Worm (Caenorhabditis elegans): ENCODE results near the gene Y42H9AR.5.

Gene Y42H9AR.5

DNA sequence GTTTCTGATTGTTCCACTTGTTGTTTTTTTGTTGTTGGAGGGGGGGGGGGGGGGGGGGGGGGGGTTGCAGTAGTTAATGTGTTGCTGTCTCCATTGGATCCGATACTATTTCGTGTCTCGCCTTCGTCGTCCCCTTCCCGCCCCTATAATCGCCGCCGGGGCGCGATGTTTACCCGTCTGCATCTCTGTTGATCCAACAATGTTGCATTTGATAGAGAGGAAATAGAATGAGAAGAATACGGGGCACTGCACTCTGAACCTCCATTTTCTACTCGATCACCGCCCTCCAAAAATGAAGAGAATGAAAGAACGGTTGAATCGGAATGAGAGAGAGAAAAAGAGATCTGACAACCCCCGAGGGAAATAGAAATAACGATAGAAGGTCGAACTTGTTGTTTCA, 34.6 kb upstream of the Y42H9AR.5 start (continued):
- TF ChIP-seq zfp-2 (tag; optimal IDR thresholded peaks at IDR 0.05) (no peak), ceh-20 (GFP tag; IDR thresholded peaks at IDR 0.05) (no peak), sdz-12 (GFP tag; optimal IDR thresholded peaks at IDR 0.05) (no peak), spr-3 (GFP tag; optimal IDR thresholded peaks at IDR 0.05) (no peak), D1046.2 (GFP tag; IDR thresholded peaks at IDR 0.05) (no peak), madf-9 (GFP tag; conservative IDR thresholded peaks at IDR 0.05) (no peak), nhr-28 (tag; optimal IDR thresholded peaks at IDR 0.05) (peak; percentile 24), lir-3 (tag; optimal IDR thresholded peaks at IDR 0.05) (no peak), vab-7 (GFP tag; IDR thresholded peaks at IDR 0.05) (no peak)

DNA sequence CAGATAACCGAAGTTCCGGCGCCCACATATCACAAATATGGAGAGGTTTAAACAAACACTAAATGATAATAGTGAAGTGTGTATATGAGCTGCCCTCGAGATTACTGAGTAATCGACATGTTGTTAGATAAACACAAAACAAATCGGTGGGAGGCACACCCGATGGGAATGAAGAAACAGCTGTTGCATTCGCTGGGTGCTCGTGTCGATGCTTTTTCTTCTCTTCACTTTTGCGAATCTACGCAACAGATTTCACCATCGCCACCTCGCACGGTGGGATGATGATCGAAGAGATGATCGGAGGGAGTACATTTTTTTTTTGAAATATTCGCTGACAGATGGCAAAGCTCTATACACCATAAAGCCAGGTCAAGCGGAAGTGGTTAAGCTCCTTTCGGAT, 34.1 kb upstream of the Y42H9AR.5 start:
- no peak for TF ChIP-seq F44E2.7 (GFP tag; IDR thresholded peaks at IDR 0.05)
- TF ChIP-seq F10B5.3 (tag; optimal IDR thresholded peaks at IDR 0.05), result no peak
- TF ChIP-seq nhr-11 (tag; optimal IDR thresholded peaks at IDR 0.05), result peak; percentile 5
- no peak for TF ChIP-seq nhr-28 (tag; optimal IDR thresholded peaks at IDR 0.05)
- TF ChIP-seq daf-16 (GFP tag; optimal IDR thresholded peaks at IDR 0.05), result peak in 1 of 2 experiments; percentile 59
- no peak for TF ChIP-seq daf-16 (tag; optimal IDR thresholded peaks at IDR 0.05)
- TF ChIP-seq D1046.2 (GFP tag; IDR thresholded peaks at IDR 0.05), result no peak

- no peak for TF ChIP-seq hif-1 (tag; optimal IDR thresholded peaks at IDR 0.05)
- no peak for TF ChIP-seq ceh-82 (tag; optimal IDR thresholded peaks at IDR 0.05)
- no peak for TF ChIP-seq ceh-28 (tag; optimal IDR thresholded peaks at IDR 0.05)
- peak; percentile 24 for TF ChIP-seq hlh-11 (tag; optimal IDR thresholded peaks at IDR 0.05)
- TF ChIP-seq zfp-2 (tag; optimal IDR thresholded peaks at IDR 0.05), result no peak
- TF ChIP-seq hlh-30 (tag; optimal IDR thresholded peaks at IDR 0.05; ENCODE audit: insufficient read depth), result peak; percentile 22
- peak in 1 of 2 experiments; percentile 92 for TF ChIP-seq unc-62 (GFP tag; optimal IDR thresholded peaks at IDR 0.05 in 1 of 2)
- no peak for TF ChIP-seq unc-62 (tag; optimal IDR thresholded peaks at IDR 0.05)
- peak; percentile 18 for TF ChIP-seq lin-39 (tag; optimal IDR thresholded peaks at IDR 0.05)
- peak; percentile 92 for TF ChIP-seq aha-1 (tag)
- TF ChIP-seq ztf-11 (tag; optimal IDR thresholded peaks at IDR 0.05), result no peak
- TF ChIP-seq ceh-20 (GFP tag; IDR thresholded peaks at IDR 0.05), result peak; percentile 69; the same call in 1 of the 2 replicates
- TF ChIP-seq sdz-12 (GFP tag; optimal IDR thresholded peaks at IDR 0.05), result no peak
- no peak for TF ChIP-seq set-16 (GFP tag; IDR thresholded peaks at IDR 0.05)
- TF ChIP-seq mep-1 (tag; optimal IDR thresholded peaks at IDR 0.05), result peak; percentile 20
- TF ChIP-seq daf-19 (GFP tag; conservative IDR thresholded peaks at IDR 0.05), result no peak
- TF ChIP-seq hmg-1.1 (GFP tag; IDR thresholded peaks at IDR 0.05), result peak; percentile 30; the same call in 1 of the 2 replicates
- no peak for TF ChIP-seq aly-2 (tag; optimal IDR thresholded peaks at IDR 0.05)
- TF ChIP-seq egl-43 (GFP tag; IDR thresholded peaks at IDR 0.05), result no peak
- no peak for TF ChIP-seq mxl-3 (GFP tag; optimal IDR thresholded peaks at IDR 0.05)
- no peak for TF ChIP-seq ZK546.5 (tag; optimal IDR thresholded peaks at IDR 0.05)
- peak in 1 of 2 experiments; percentile 24 for TF ChIP-seq lsy-2 (tag; optimal IDR thresholded peaks at IDR 0.05)
These were observed 33.2 kb upstream of the Y42H9AR.5 start for ce11 chrIV:8069104-8069503.

ce11 chrIV:8070299-8070698, 32.0 kb upstream of the Y42H9AR.5 start:
- TF ChIP-seq mep-1 (tag; optimal IDR thresholded peaks at IDR 0.05), result peak; percentile 4
- TF ChIP-seq madf-9 (GFP tag; conservative IDR thresholded peaks at IDR 0.05), result no peak
- no peak for TF ChIP-seq zfp-3 (GFP tag; conservative IDR thresholded peaks at IDR 0.05)
- 0 out of 2 replicates have a peak, but pooled peaks have one; percentile 45 for TF ChIP-seq lim-7 (GFP tag; IDR thresholded peaks at IDR 0.05)
- peak; percentile 17 for TF ChIP-seq rbr-2 (tag; optimal IDR thresholded peaks at IDR 0.05)
- TF ChIP-seq unc-62 (GFP tag; optimal IDR thresholded peaks at IDR 0.05 in 1 of 2), result peak in 1 of 2 experiments; percentile 39
- TF ChIP-seq unc-62 (tag; optimal IDR thresholded peaks at IDR 0.05), result no peak
- TF ChIP-seq tra-1 (GFP tag; IDR thresholded peaks at IDR 0.05), result no peak
- TF ChIP-seq fkh-10 (GFP tag; optimal IDR thresholded peaks at IDR 0.05), result peak; percentile 53
- TF ChIP-seq set-16 (GFP tag; IDR thresholded peaks at IDR 0.05), result 0 out of 2 replicates have a peak, but pooled peaks have one; percentile 18
- peak; percentile 21 for TF ChIP-seq aha-1 (tag)

Data from whole organism, L4 larva.